Fruit fly (Drosophila melanogaster) whole organism, embryonic: ENCODE data around the gene Jhbp7.

Source experiments
- Bdp1 ChIP-seq: fragments of 200-800 bp; sonication (Bioruptor generic); optimal IDR thresholded peaks from 3 replicates; lab custom pipeline; 2016; ENCODE audit warnings: missing biosample characterization, missing genetic modification characterization
- Bteb2 ChIP-seq: fragments of 200-800 bp; sonication (Bioruptor generic); optimal IDR thresholded peaks from 2 replicates; lab custom pipeline; 2016; ENCODE audit warnings: missing biosample characterization, missing genetic modification characterization
- CG10462 ChIP-seq: fragments of 200-800 bp; sonication (Bioruptor generic); optimal IDR thresholded peaks from 2 replicates; lab custom pipeline; 2016; ENCODE audit warnings: missing biosample characterization, missing genetic modification characterization
- CG10979 ChIP-seq: fragments of 200-800 bp; sonication (Bioruptor generic); optimal IDR thresholded peaks from 2 replicates; lab custom pipeline; 2018; ENCODE audit warnings: missing biosample characterization, mild to moderate bottlenecking, missing genetic modification characterization, moderate library complexity
- CG11560 ChIP-seq: fragments of 200-800 bp; sonication (Bioruptor generic); IDR thresholded peaks from 3 replicates; pipeline ENCODE4 v1.3.6; 2022; ENCODE audit warnings: missing biosample characterization, missing genetic modification characterization
- CG14710 ChIP-seq: fragments of 200-800 bp; sonication (Bioruptor generic); optimal IDR thresholded peaks from 3 replicates; lab custom pipeline; 2019; ENCODE audit warnings: missing biosample characterization, mild to moderate bottlenecking, missing genetic modification characterization, moderate library complexity
- CG1602 ChIP-seq: fragments of 200-800 bp; sonication (Bioruptor generic); optimal IDR thresholded peaks from 3 replicates; lab custom pipeline; 2016; ENCODE audit warnings: missing biosample characterization, missing genetic modification characterization
- CG16779 ChIP-seq: fragments of 200-800 bp; sonication (Bioruptor generic); IDR thresholded peaks from 2 replicates; pipeline ENCODE4 v1.3.6; 2022; ENCODE audit warnings: missing biosample characterization, missing genetic modification characterization
- CG17359 ChIP-seq: fragments of 200-800 bp; sonication (Bioruptor generic); optimal IDR thresholded peaks from 3 replicates; lab custom pipeline; 2018; ENCODE audit warnings: missing biosample characterization, mild to moderate bottlenecking, missing genetic modification characterization, moderate library complexity
- CG1792 ChIP-seq: fragments of 200-800 bp; sonication (Bioruptor generic); optimal IDR thresholded peaks from 2 replicates; lab custom pipeline; 2016; ENCODE audit warnings: missing biosample characterization, missing genetic modification characterization
- CG1832 ChIP-seq: fragments of 200-800 bp; sonication (Bioruptor generic); optimal IDR thresholded peaks from 2 replicates; lab custom pipeline; 2017; ENCODE audit warnings: missing biosample characterization, mild to moderate bottlenecking, missing genetic modification characterization, inconsistent platforms
- CG18619 ChIP-seq: fragments of 200-800 bp; sonication (Bioruptor generic); optimal IDR thresholded peaks from 3 replicates; lab custom pipeline; 2017; ENCODE audit warnings: missing biosample characterization, mild to moderate bottlenecking, missing genetic modification characterization
- CG2199 ChIP-seq: fragments of 200-800 bp; sonication (Bioruptor generic); IDR thresholded peaks from 3 replicates; pipeline ENCODE4 v1.3.6; 2022; ENCODE audit warnings: missing biosample characterization, missing genetic modification characterization
- CG30431 ChIP-seq: fragments of 200-800 bp; sonication (Bioruptor generic); optimal IDR thresholded peaks from 2 replicates; lab custom pipeline; 2017; ENCODE audit warnings: missing biosample characterization, missing genetic modification characterization
- CG3065 ChIP-seq: fragments of 200-800 bp; sonication (Bioruptor generic); optimal IDR thresholded peaks from 2 replicates; lab custom pipeline; 2016; ENCODE audit warnings: missing biosample characterization, missing genetic modification characterization
- CG31388 ChIP-seq: fragments of 200-800 bp; sonication (Bioruptor generic); optimal IDR thresholded peaks from 2 replicates; lab custom pipeline; 2016; ENCODE audit warnings: missing biosample characterization, missing genetic modification characterization
- CG31441 ChIP-seq: fragments of 200-800 bp; sonication (Bioruptor generic); IDR thresholded peaks from 2 replicates; pipeline ENCODE4 v1.3.6; 2022; ENCODE audit warnings: missing biosample characterization, missing genetic modification characterization
- CG32772 ChIP-seq: fragments of 200-800 bp; sonication (Bioruptor generic); IDR thresholded peaks from 2 replicates; pipeline ENCODE4 v1.3.6; 2022; ENCODE audit warnings: missing biosample characterization, missing genetic modification characterization
- CG5245 ChIP-seq: fragments of 200-800 bp; sonication (Bioruptor generic); optimal IDR thresholded peaks from 3 replicates; lab custom pipeline; 2016; ENCODE audit warnings: missing biosample characterization, missing genetic modification characterization
- CG6689 ChIP-seq: fragments of 200-800 bp; sonication (Bioruptor generic); IDR thresholded peaks from 2 replicates; pipeline ENCODE4 v1.3.6; 2022; ENCODE audit warnings: missing biosample characterization, missing genetic modification characterization
- CG7372 ChIP-seq: fragments of 200-800 bp; sonication (Bioruptor generic); IDR thresholded peaks from 2 replicates; pipeline ENCODE4 v1.3.6; 2022; ENCODE audit warnings: missing biosample characterization, missing genetic modification characterization
- CG7786 ChIP-seq: fragments of 200-800 bp; sonication (Bioruptor generic); optimal IDR thresholded peaks from 2 replicates; lab custom pipeline; 2016; ENCODE audit warnings: missing biosample characterization, missing genetic modification characterization
- CG7987 ChIP-seq: fragments of 200-800 bp; sonication (Bioruptor generic); optimal IDR thresholded peaks from 2 replicates; lab custom pipeline; 2018; ENCODE audit warnings: missing biosample characterization, mild to moderate bottlenecking, missing genetic modification characterization, moderate library complexity
- CG8089 ChIP-seq: fragments of 200-800 bp; sonication (Bioruptor generic); optimal IDR thresholded peaks from 3 replicates; lab custom pipeline; 2016; ENCODE audit warnings: missing biosample characterization, missing genetic modification characterization
- CG8290 ChIP-seq, 3 experiments: fragments of 200-800 bp; sonication (Bioruptor generic); optimal IDR thresholded peaks; 2 replicates each; lab custom pipeline; 2016 to 2019; ENCODE audit warnings: missing biosample characterization in 3 of 3, missing genetic modification characterization in 3 of 3, mild to moderate bottlenecking in 2 of 3, moderate library complexity in 1 of 3
- CG8478 ChIP-seq: fragments of >200 bp; optimal IDR thresholded peaks from 2 replicates; lab custom pipeline; 2018
- Dad ChIP-seq: fragments of 200-800 bp; sonication (Bioruptor generic); optimal IDR thresholded peaks from 3 replicates; lab custom pipeline; 2016; ENCODE audit warnings: missing biosample characterization, missing genetic modification characterization
- Dp ChIP-seq: fragments of 200-800 bp; sonication (Bioruptor generic); optimal IDR thresholded peaks from 2 replicates; lab custom pipeline; 2018; ENCODE audit warnings: missing biosample characterization, mild to moderate bottlenecking, missing genetic modification characterization, moderate library complexity
- Ets65A ChIP-seq: fragments of 200-800 bp; sonication (Bioruptor generic); peaks from one replicate; lab custom pipeline; 2016; ENCODE audit warnings: missing biosample characterization, missing genetic modification characterization
- Ets97D ChIP-seq: fragments of 200-800 bp; sonication (Bioruptor generic); optimal IDR thresholded peaks from 3 replicates; lab custom pipeline; 2016; ENCODE audit warnings: missing biosample characterization, missing genetic modification characterization
- GATAe ChIP-seq: fragments of 200-800 bp; sonication (Bioruptor generic); conservative IDR thresholded peaks from 2 replicates; pipeline ENCODE4 v1.3.6; 2022; ENCODE audit warnings: missing biosample characterization, missing genetic modification characterization
- Hr39 ChIP-seq: fragments of >200 bp; optimal IDR thresholded peaks from 2 replicates; lab custom pipeline; 2017
- Lhr ChIP-seq: fragments of 200-800 bp; sonication (Bioruptor generic); optimal IDR thresholded peaks from 3 replicates; lab custom pipeline; 2017; ENCODE audit warnings: mild to moderate bottlenecking, missing biosample characterization, missing genetic modification reagents, missing genetic modification characterization
- Mes4 ChIP-seq: fragments of 200-800 bp; sonication (Bioruptor generic); optimal IDR thresholded peaks from 2 replicates; lab custom pipeline; 2016; ENCODE audit warnings: missing biosample characterization, missing genetic modification characterization
- Neu2 ChIP-seq: fragments of 200-800 bp; sonication (Bioruptor generic); optimal IDR thresholded peaks from 3 replicates; lab custom pipeline; 2016; ENCODE audit warnings: missing biosample characterization, missing genetic modification characterization, borderline replicate concordance
- NfI ChIP-seq: fragments of 200-800 bp; sonication (Bioruptor generic); optimal IDR thresholded peaks from 3 replicates; lab custom pipeline; 2018; ENCODE audit warnings: missing biosample characterization, mild to moderate bottlenecking, missing genetic modification characterization, moderate library complexity
- al ChIP-seq: fragments of 200-800 bp; sonication (Bioruptor generic); IDR thresholded peaks from 2 replicates; pipeline ENCODE4 v1.3.6; 2022; ENCODE audit warnings: missing biosample characterization, missing genetic modification characterization
- ato ChIP-seq: fragments of 200-800 bp; sonication (Bioruptor generic); IDR thresholded peaks from 2 replicates; pipeline ENCODE4 v1.3.6; 2022; ENCODE audit warnings: missing biosample characterization, missing genetic modification characterization; ENCODE audit not compliant: partially characterized antibody
- bowl ChIP-seq: fragments of 200-800 bp; sonication (Bioruptor generic); IDR thresholded peaks from 2 replicates; pipeline ENCODE4 v1.3.6; 2022; ENCODE audit warnings: missing biosample characterization, missing genetic modification characterization
- bsh ChIP-seq, 2 experiments: fragments of 200-800 bp; sonication (Bioruptor generic); optimal IDR thresholded peaks; 2 replicates each; lab custom pipeline; 2017 to 2018; ENCODE audit warnings: mild to moderate bottlenecking in 2 of 2, missing biosample characterization in 2 of 2, missing genetic modification characterization in 2 of 2, moderate library complexity in 1 of 2
- eve ChIP-seq, 2 experiments: fragments of >200 bp; optimal IDR thresholded peaks; 2 replicates each; lab custom pipeline; 2017; ENCODE audit warnings: missing biosample characterization in 2 of 2, missing genetic modification characterization in 2 of 2
- ind ChIP-seq: fragments of 200-800 bp; sonication (Bioruptor generic); optimal IDR thresholded peaks from 3 replicates; lab custom pipeline; 2016; ENCODE audit warnings: missing biosample characterization, missing genetic modification characterization
- lov ChIP-seq, 2 experiments: fragments of 200-800 bp in 1 of 2; fragments of >200 bp in 1 of 2; sonication (Bioruptor generic) in 1 of 2; IDR thresholded peaks in 1 of 2; optimal IDR thresholded peaks in 1 of 2; 2 replicates in 1 of 2; 3 replicates in 1 of 2; pipeline versions ENCODE4 v1.3.6 to Lab custom; 2017 to 2022; ENCODE audit warnings: missing biosample characterization in 1 of 2, missing genetic modification characterization in 1 of 2
- nau ChIP-seq: fragments of 200-800 bp; sonication (Bioruptor generic); optimal IDR thresholded peaks from 3 replicates; lab custom pipeline; 2017; ENCODE audit warnings: missing biosample characterization, mild to moderate bottlenecking, missing genetic modification characterization, missing genetic modification reagents
- pan ChIP-seq, 4 experiments: fragments of >200 bp in 3 of 4; fragments of 200-800 bp in 1 of 4; sonication (Bioruptor generic) in 1 of 4; optimal IDR thresholded peaks in 3 of 4; IDR thresholded peaks in 1 of 4; 2 replicates each; pipeline versions ENCODE4 v1.3.6 to Lab custom; 2017 to 2022; ENCODE audit warnings: missing biosample characterization in 2 of 4, missing genetic modification characterization in 2 of 4, mixed read lengths in 1 of 4
- pros ChIP-seq: fragments of 200-800 bp; sonication (Bioruptor generic); optimal IDR thresholded peaks from 3 replicates; lab custom pipeline; 2019; ENCODE audit warnings: missing biosample characterization, mild to moderate bottlenecking, missing genetic modification characterization, moderate library complexity
- rib ChIP-seq: fragments of 200-800 bp; sonication (Bioruptor generic); IDR thresholded peaks from 2 replicates; pipeline ENCODE4 v1.3.6; 2022; ENCODE audit warnings: missing biosample characterization, missing genetic modification characterization
- so ChIP-seq: fragments of 200-800 bp; sonication (Bioruptor generic); IDR thresholded peaks from 3 replicates; pipeline ENCODE4 v1.3.6; 2022; ENCODE audit warnings: missing biosample characterization, missing genetic modification characterization
- tap ChIP-seq: fragments of 200-800 bp; optimal IDR thresholded peaks from 3 replicates; lab custom pipeline; 2019; ENCODE audit warnings: missing biosample characterization, mild to moderate bottlenecking, missing genetic modification characterization, moderate library complexity
- wor ChIP-seq: fragments of 200-800 bp; sonication (Bioruptor generic); IDR thresholded peaks from 2 replicates; pipeline ENCODE4 v1.3.6; 2022; ENCODE audit warnings: missing biosample characterization, missing genetic modification characterization
- zf30C ChIP-seq: fragments of 200-800 bp; sonication (Bioruptor generic); optimal IDR thresholded peaks from 3 replicates; lab custom pipeline; 2018; ENCODE audit warnings: missing biosample characterization, mild to moderate bottlenecking, missing genetic modification characterization
- zfh1 ChIP-seq: fragments of 200-800 bp; sonication (Bioruptor generic); IDR thresholded peaks from 3 replicates; pipeline ENCODE4 v1.3.6; 2022; ENCODE audit warnings: missing biosample characterization, missing genetic modification characterization

The Jhbp7 gene

dm6 chr3R:25235362-25235761 lies 2.1 kb upstream of the Jhbp7 start, which contains the start of gene Sil1:
TSS of gene Sil1 (minus strand) at chr3R:25235529.
- no peak for TF ChIP-seq wor (GFP tag; lab: Robert Waterston, UW)
- no peak for TF ChIP-seq Lhr (GFP tag; lab: Kevin White, UChicago)
- no peak for TF ChIP-seq Hr39
- TF ChIP-seq CG16779 (GFP tag; lab: Robert Waterston, UW) = no peak
- TF ChIP-seq Bteb2 = no peak
- no peak for TF ChIP-seq CG31388 (GFP tag; lab: Kevin White, UChicago)
- no peak for TF ChIP-seq Mes4
- TF ChIP-seq CG17359 (tag; lab: Kevin White, UChicago) = no peak
- TF ChIP-seq Neu2 = no peak
- TF ChIP-seq CG31441 (GFP tag; lab: Robert Waterston, UW) = no peak
- no peak for TF ChIP-seq zf30C (GFP tag; lab: Kevin White, UChicago)
- no peak for TF ChIP-seq CG30431 (GFP tag; lab: Kevin White, UChicago)
- no peak for TF ChIP-seq zfh1 (GFP tag; lab: Robert Waterston, UW)
- TF ChIP-seq CG14710 = peak; percentile 22
- no peak for TF ChIP-seq NfI (GFP tag; lab: Kevin White, UChicago)
- TF ChIP-seq Dp (GFP tag; lab: Kevin White, UChicago) = peak; percentile 84
- peak; percentile 18 for TF ChIP-seq Ets97D (GFP tag; lab: Kevin White, UChicago)
- no peak for TF ChIP-seq CG8089 (GFP tag; lab: Kevin White, UChicago)
- TF ChIP-seq CG5245 (GFP tag; lab: Kevin White, UChicago) = no peak
- TF ChIP-seq CG7987 (GFP tag; lab: Kevin White, UChicago) = no peak
- no peak for TF ChIP-seq CG10462 (GFP tag; lab: Kevin White, UChicago)
- TF ChIP-seq CG10979 (tag; lab: Kevin White, UChicago) = no peak
- no peak for TF ChIP-seq GATAe (GFP tag; lab: Robert Waterston, UW)
- TF ChIP-seq so = no peak
- no peak for TF ChIP-seq eve (GFP tag; optimal IDR thresholded peaks at IDR 0.05; lab: Kevin White, UChicago)
- TF ChIP-seq CG2199 (GFP tag; lab: Robert Waterston, UW) = no peak
- no peak for TF ChIP-seq ind (GFP tag; lab: Kevin White, UChicago)
- TF ChIP-seq CG1602 = no peak
- TF ChIP-seq CG1792 (GFP tag; lab: Kevin White, UChicago) = no peak
- no peak for TF ChIP-seq CG7786 (GFP tag; lab: Kevin White, UChicago)
- TF ChIP-seq CG8290 (GFP tag; optimal IDR thresholded peaks at IDR 0.05; lab: Kevin White, UChicago) = no peak
- no peak for TF ChIP-seq CG8290 (tag; optimal IDR thresholded peaks at IDR 0.05; lab: Kevin White, UChicago)
- TF ChIP-seq CG1832 = no peak
- no peak for TF ChIP-seq ato (GFP tag; lab: Robert Waterston, UW)
- no peak for TF ChIP-seq lov (optimal IDR thresholded peaks at IDR 0.05; lab: Kevin White, UChicago)
- no peak for TF ChIP-seq lov (GFP tag; IDR thresholded peaks at IDR 0.05; lab: Robert Waterston, UW)
- no peak for TF ChIP-seq CG7372
- no peak for TF ChIP-seq CG18619 (GFP tag; lab: Kevin White, UChicago)
- TF ChIP-seq bowl (GFP tag; lab: Robert Waterston, UW) = no peak
- TF ChIP-seq al (GFP tag; lab: Robert Waterston, UW) = no peak
- TF ChIP-seq bsh (GFP tag; optimal IDR thresholded peaks at IDR 0.05; lab: Kevin White, UChicago) = no peak
- no peak for TF ChIP-seq CG6689
- TF ChIP-seq CG11560 (tag; lab: Robert Waterston, UW) = no peak
- TF ChIP-seq pros (GFP tag; lab: Kevin White, UChicago) = no peak
- TF ChIP-seq Ets65A (GFP tag; lab: Kevin White, UChicago) = no peak
- no peak for TF ChIP-seq Dad (GFP tag; lab: Kevin White, UChicago)
- no peak for TF ChIP-seq Bdp1 (GFP tag; lab: Kevin White, UChicago)
- no peak for TF ChIP-seq tap (tag; lab: Kevin White, UChicago)
- no peak for TF ChIP-seq CG3065 (GFP tag; lab: Kevin White, UChicago)
- no peak for TF ChIP-seq CG8478 (lab: Kevin White, UChicago)
- TF ChIP-seq rib (GFP tag; lab: Robert Waterston, UW) = no peak
- TF ChIP-seq pan (optimal IDR thresholded peaks at IDR 0.05; lab: Kevin White, UChicago) = no peak
- no peak for TF ChIP-seq pan (GFP tag; optimal IDR thresholded peaks at IDR 0.05 in 1 of 2, IDR thresholded peaks at IDR 0.05 in 1 of 2)
- TF ChIP-seq nau (GFP tag; lab: Kevin White, UChicago) = no peak
- TF ChIP-seq CG32772 (GFP tag; lab: Robert Waterston, UW) = no peak
